Worm (Caenorhabditis elegans): ENCODE measurements around the gene R10F2.5.

R10F2.5 gene

DNA sequence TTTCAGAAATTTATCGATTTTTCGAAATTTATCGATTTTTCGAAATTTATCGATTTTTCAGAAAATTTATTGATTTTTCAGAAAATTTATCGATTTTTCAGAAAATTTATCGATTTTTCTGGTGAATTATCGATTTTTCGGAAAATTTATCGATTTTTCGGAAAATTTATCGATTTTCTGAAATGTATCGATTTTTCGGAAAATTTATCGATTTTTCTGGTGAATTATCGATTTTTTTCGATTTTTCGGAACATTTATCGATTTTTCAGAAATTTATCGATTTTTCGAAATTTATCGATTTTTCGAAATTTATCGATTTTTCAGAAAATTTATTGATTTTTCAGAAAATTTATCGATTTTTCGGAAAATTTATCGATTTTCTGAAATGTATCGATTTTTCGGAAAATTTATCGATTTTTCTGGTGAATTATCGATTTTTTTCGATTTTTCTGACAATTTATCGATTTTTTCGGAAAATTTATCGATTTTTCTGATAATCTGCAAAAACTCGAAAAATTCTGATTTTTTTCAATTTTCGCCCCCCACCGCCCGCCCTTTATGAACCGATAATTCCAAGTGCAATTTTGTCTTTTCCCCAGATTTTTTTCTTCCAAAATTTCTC lies 36.3 kb upstream of the R10F2.5 start:
- TF ChIP-seq ceh-39 (tag; optimal IDR thresholded peaks at IDR 0.05) (peak; percentile 67), ces-1 (GFP tag; optimal IDR thresholded peaks at IDR 0.05) (peak; percentile 3)

- TF ChIP-seq ztf-11 (tag; optimal IDR thresholded peaks at IDR 0.05) (no peak), drap-1 (GFP tag; optimal IDR thresholded peaks at IDR 0.05) (no peak), unc-120 (tag; optimal IDR thresholded peaks at IDR 0.05; ENCODE audit: poor library complexity, severe bottlenecking) (no peak), cnd-1 (tag; optimal IDR thresholded peaks at IDR 0.05) (no peak), lin-13 (tag; optimal IDR thresholded peaks at IDR 0.05) (no peak), elt-3 (tag; optimal IDR thresholded peaks at IDR 0.05) (no peak), bed-3 (GFP tag; optimal IDR thresholded peaks at IDR 0.05) (no peak), unc-39 (tag; optimal IDR thresholded peaks at IDR 0.05) (no peak), nhr-2 (tag; optimal IDR thresholded peaks at IDR 0.05) (no peak), mep-1 (tag; optimal IDR thresholded peaks at IDR 0.05) (no peak), ceh-83 (GFP tag; optimal IDR thresholded peaks at IDR 0.05) (no peak), elt-1 (tag; optimal IDR thresholded peaks at IDR 0.05; ENCODE audit: borderline replicate concordance, insufficient read depth) (no peak), snpc-4 (tag; optimal IDR thresholded peaks at IDR 0.05) (no peak), mab-5 (tag; optimal IDR thresholded peaks at IDR 0.05) (no peak), zip-8 (tag; optimal IDR thresholded peaks at IDR 0.05) (no peak), flh-1 (GFP tag; optimal IDR thresholded peaks at IDR 0.05) (no peak), blmp-1 (tag; optimal IDR thresholded peaks at IDR 0.05) (no peak), nhr-237 (tag; optimal IDR thresholded peaks at IDR 0.05) (no peak), ham-2 (GFP tag; optimal IDR thresholded peaks at IDR 0.05) (no peak)
Measured at ce11 chrIII:2952437-2952836, 27.9 kb upstream of the R10F2.5 start.

- TF ChIP-seq zip-8 (tag; optimal IDR thresholded peaks at IDR 0.05) (peak; percentile 37), unc-120 (tag; optimal IDR thresholded peaks at IDR 0.05; ENCODE audit: poor library complexity, severe bottlenecking) (no peak), blmp-1 (tag; optimal IDR thresholded peaks at IDR 0.05) (peak; percentile 8)
Measured at ce11 chrIII:2948310-2948961, 23.9 kb upstream of the R10F2.5 start.

- TF ChIP-seq pha-4 (tag; optimal IDR thresholded peaks at IDR 0.05), result no peak
- peak; percentile 14 for TF ChIP-seq unc-120 (tag; optimal IDR thresholded peaks at IDR 0.05; ENCODE audit: poor library complexity, severe bottlenecking)
Measured at ce11 chrIII:2947251-2947650, 22.7 kb upstream of the R10F2.5 start.

DNA sequence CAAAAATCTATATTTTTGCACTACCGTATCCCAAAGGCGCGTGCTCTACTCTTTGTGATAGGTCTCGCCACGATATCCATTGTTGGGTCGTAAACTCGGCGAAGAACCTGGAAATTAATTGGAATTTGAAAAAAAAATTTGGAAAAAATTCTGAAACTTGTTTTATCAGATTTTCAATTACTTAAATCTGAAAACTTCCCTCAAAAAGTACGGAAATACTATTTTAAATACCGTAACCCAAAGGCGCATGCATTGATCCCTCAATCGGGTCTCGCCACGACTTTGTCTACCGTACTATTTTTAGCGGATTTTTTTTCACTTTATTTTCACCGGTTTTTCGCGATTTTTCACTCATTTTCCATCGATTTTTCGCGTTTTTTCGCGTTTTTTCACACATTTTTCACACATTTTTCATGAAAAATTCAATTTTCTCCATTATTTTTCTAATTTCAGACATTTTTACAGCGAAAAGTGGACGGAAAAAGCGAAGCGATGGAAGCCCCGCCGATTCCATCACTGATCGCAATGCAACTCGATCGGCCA lies 22.1 kb upstream of the R10F2.5 start, which contains the start of gene H05C05.1:
H05C05.1 (plus strand) TSS at position 493 of the 543 bp plus-strand sequence.
- TF ChIP-seq bed-3 (GFP tag; optimal IDR thresholded peaks at IDR 0.05) (no peak), nhr-2 (tag; optimal IDR thresholded peaks at IDR 0.05) (no peak), ztf-11 (tag; optimal IDR thresholded peaks at IDR 0.05) (no peak), mls-2 (tag; optimal IDR thresholded peaks at IDR 0.05) (no peak), ceh-43 (GFP tag; optimal IDR thresholded peaks at IDR 0.05) (no peak), lin-32 (GFP tag; optimal IDR thresholded peaks at IDR 0.05) (no peak), ceh-39 (tag; optimal IDR thresholded peaks at IDR 0.05) (no peak), ham-2 (GFP tag; optimal IDR thresholded peaks at IDR 0.05) (no peak), drap-1 (GFP tag; optimal IDR thresholded peaks at IDR 0.05) (no peak)

ce11 chrIII:2946101-2946500 lies 21.5 kb upstream of the R10F2.5 start, which contains the start of gene H05C05.4:
Gene H05C05.4, minus strand, starts transcription at chrIII:2946201.
- no peak for TF ChIP-seq ceh-83 (GFP tag; optimal IDR thresholded peaks at IDR 0.05)
- no peak for TF ChIP-seq bed-3 (GFP tag; optimal IDR thresholded peaks at IDR 0.05)
- no peak for TF ChIP-seq nhr-2 (tag; optimal IDR thresholded peaks at IDR 0.05)
- TF ChIP-seq nhr-237 (tag; optimal IDR thresholded peaks at IDR 0.05), result no peak
- no peak for TF ChIP-seq mls-2 (tag; optimal IDR thresholded peaks at IDR 0.05)
- TF ChIP-seq zip-8 (tag; optimal IDR thresholded peaks at IDR 0.05), result no peak
- no peak for TF ChIP-seq sem-2 (GFP tag; optimal IDR thresholded peaks at IDR 0.05)
- no peak for TF ChIP-seq ceh-39 (tag; optimal IDR thresholded peaks at IDR 0.05)
- no peak for TF ChIP-seq unc-39 (tag; optimal IDR thresholded peaks at IDR 0.05)
- TF ChIP-seq M03D4.4 (tag; optimal IDR thresholded peaks at IDR 0.05), result no peak
- TF ChIP-seq ces-1 (GFP tag; optimal IDR thresholded peaks at IDR 0.05), result no peak
- TF ChIP-seq nhr-12 (tag; optimal IDR thresholded peaks at IDR 0.05), result no peak
- no peak for TF ChIP-seq elt-1 (tag; optimal IDR thresholded peaks at IDR 0.05; ENCODE audit: borderline replicate concordance, insufficient read depth)
- TF ChIP-seq blmp-1 (tag; optimal IDR thresholded peaks at IDR 0.05), result no peak
- no peak for TF ChIP-seq unc-120 (tag; optimal IDR thresholded peaks at IDR 0.05; ENCODE audit: poor library complexity, severe bottlenecking)

All from whole organism, mixed stage, embryonic.